Worm (Caenorhabditis elegans) whole organism, L3 larva: Measurements from ENCODE around the gene srd-46.

Experiments
- ZK546.5 ChIP-seq: sonication (generic microtip); optimal IDR thresholded peaks from 2 replicates; lab custom pipeline; 2017; ENCODE audit warnings: missing biosample characterization, missing genetic modification characterization
- aly-2 ChIP-seq: fragments of 150-350 bp; optimal IDR thresholded peaks from 2 replicates; lab custom pipeline; 2014; ENCODE audit warnings: missing biosample characterization, missing genetic modification characterization
- ceh-16 ChIP-seq: sonication (generic microtip); optimal IDR thresholded peaks from 2 replicates; lab custom pipeline; 2017; ENCODE audit warnings: missing biosample characterization, missing genetic modification characterization
- ceh-82 ChIP-seq: fragments of 150-350 bp; optimal IDR thresholded peaks from 2 replicates; lab custom pipeline; 2014; ENCODE audit warnings: missing biosample characterization, missing genetic modification characterization
- ceh-9 ChIP-seq: sonication (generic microtip); optimal IDR thresholded peaks from 2 replicates; lab custom pipeline; 2018; ENCODE audit warnings: missing biosample characterization, missing genetic modification characterization
- daf-12 ChIP-seq: fragments of 150-350 bp; optimal IDR thresholded peaks from 2 replicates; lab custom pipeline; 2014; ENCODE audit warnings: missing biosample characterization, missing genetic modification reagents, missing genetic modification characterization
- elt-1 ChIP-seq: fragments of 150-350 bp; optimal IDR thresholded peaks from 2 replicates; lab custom pipeline; 2014; ENCODE audit warnings: missing biosample characterization, missing genetic modification characterization
- fkh-10 ChIP-seq: sonication (generic microtip); optimal IDR thresholded peaks from 2 replicates; lab custom pipeline; 2017; ENCODE audit warnings: missing biosample characterization, missing genetic modification reagents, missing genetic modification characterization
- mml-1 ChIP-seq: fragments of 150-350 bp; sonication (generic microtip); optimal IDR thresholded peaks from 3 replicates; lab custom pipeline; 2014; ENCODE audit warnings: missing biosample characterization, missing genetic modification characterization
- nhr-23 ChIP-seq: fragments of 150-350 bp; optimal IDR thresholded peaks from 2 replicates; lab custom pipeline; 2014; ENCODE audit warnings: missing biosample characterization, missing genetic modification reagents, missing genetic modification characterization
- nhr-43 ChIP-seq: sonication (generic microtip); optimal IDR thresholded peaks from 2 replicates; lab custom pipeline; 2016; ENCODE audit warnings: mild to moderate bottlenecking, missing genetic modification characterization, missing compliant biosample characterization; ENCODE audit not compliant: poor library complexity, severe bottlenecking
- nhr-77 ChIP-seq: fragments of 150-350 bp; optimal IDR thresholded peaks from 2 replicates; lab custom pipeline; 2014; ENCODE audit warnings: missing biosample characterization, missing genetic modification characterization
- snpc-4 ChIP-seq: fragments of 150-350 bp; optimal IDR thresholded peaks from 2 replicates; lab custom pipeline; 2014; ENCODE audit warnings: missing biosample characterization, missing genetic modification characterization
- tbx-2 ChIP-seq: sonication (generic microtip); optimal IDR thresholded peaks from 2 replicates; lab custom pipeline; 2016; ENCODE audit warnings: mild to moderate bottlenecking, missing genetic modification characterization, missing compliant biosample characterization

srd-46 gene

ce11 chrX:12378293-12378692 lies 46.4 kb downstream of the srd-46 start, which contains the start of gene glb-13:
Gene glb-13, minus strand, starts transcription at chrX:12378393.
- TF ChIP-seq snpc-4 (tag; lab: Kevin White, UChicago) (no peak), ceh-82 (tag; lab: Kevin White, UChicago) (no peak), ZK546.5 (no peak), tbx-2 (tag; lab: Kevin White, UChicago) (no peak), nhr-43 (no peak), daf-12 (no peak), aly-2 (tag; lab: Kevin White, UChicago) (no peak), mml-1 (tag; lab: Kevin White, UChicago) (no peak), elt-1 (no peak), ceh-16 (no peak), fkh-10 (GFP tag; lab: Kevin White, UChicago) (no peak), nhr-77 (tag; lab: Kevin White, UChicago) (no peak), ceh-9 (tag; lab: Kevin White, UChicago) (no peak), nhr-23 (tag; lab: Kevin White, UChicago) (no peak)
